Worm (Caenorhabditis elegans) whole organism, mixed stage, embryonic: ENCODE data around the gene ekl-5.
A peak's percentile ranks its signal among the peaks of the same experiment; 100 is the strongest.

ENCODE experiments used
- M03D4.4 ChIP-seq: sonication (generic microtip); optimal IDR thresholded peaks from 2 replicates; lab custom pipeline; 2017; ENCODE audit warnings: mild to moderate bottlenecking, missing genetic modification characterization, missing compliant biosample characterization
- bed-3 ChIP-seq: fragments of 200-800 bp; sonication (Bioruptor generic); optimal IDR thresholded peaks from 3 replicates; lab custom pipeline; 2018; ENCODE audit warnings: mild to moderate bottlenecking, missing genetic modification characterization, moderate library complexity, missing compliant biosample characterization
- blmp-1 ChIP-seq: fragments of 150-350 bp; optimal IDR thresholded peaks from 2 replicates; lab custom pipeline; 2014; ENCODE audit warnings: missing biosample characterization, missing genetic modification characterization
- ceh-39 ChIP-seq: fragments of 150-350 bp; optimal IDR thresholded peaks from 2 replicates; lab custom pipeline; 2014; ENCODE audit warnings: missing biosample characterization, missing genetic modification characterization
- ceh-43 ChIP-seq: fragments of 200-800 bp; sonication (Bioruptor generic); optimal IDR thresholded peaks from 2 replicates; lab custom pipeline; 2018; ENCODE audit warnings: mild to moderate bottlenecking, missing genetic modification characterization, moderate library complexity, missing compliant biosample characterization
- ces-1 ChIP-seq: fragments of 150-350 bp; optimal IDR thresholded peaks from 2 replicates; lab custom pipeline; 2014; ENCODE audit warnings: missing biosample characterization, missing genetic modification reagents, missing genetic modification characterization
- cnd-1 ChIP-seq: fragments of 200-800 bp; sonication (Bioruptor generic); optimal IDR thresholded peaks from 2 replicates; lab custom pipeline; 2018; ENCODE audit warnings: mild to moderate bottlenecking, missing genetic modification characterization, missing compliant biosample characterization
- elt-1 ChIP-seq: sonication (generic microtip); optimal IDR thresholded peaks from 2 replicates; lab custom pipeline; 2017; ENCODE audit warnings: missing genetic modification characterization, mild to moderate bottlenecking, missing compliant biosample characterization, antibody characterized with exemption, moderate library complexity, borderline replicate concordance; ENCODE audit not compliant: insufficient read depth
- elt-3 ChIP-seq: fragments of 150-350 bp; optimal IDR thresholded peaks from 2 replicates; lab custom pipeline; 2014; ENCODE audit warnings: missing biosample characterization, missing genetic modification characterization
- flh-1 ChIP-seq: fragments of 200-800 bp; sonication (Bioruptor generic); optimal IDR thresholded peaks from 2 replicates; lab custom pipeline; 2018; ENCODE audit warnings: mild to moderate bottlenecking, missing genetic modification characterization, moderate library complexity, missing compliant biosample characterization
- ham-2 ChIP-seq: fragments of 200-800 bp; sonication (Bioruptor generic); optimal IDR thresholded peaks from 2 replicates; lab custom pipeline; 2018; ENCODE audit warnings: mild to moderate bottlenecking, missing genetic modification characterization, missing compliant biosample characterization
- hlh-1 ChIP-seq: fragments of 150-350 bp; optimal IDR thresholded peaks from 2 replicates; lab custom pipeline; 2014; ENCODE audit warnings: missing biosample characterization, missing genetic modification reagents, missing genetic modification characterization
- lin-13 ChIP-seq: fragments of 150-350 bp; optimal IDR thresholded peaks from 2 replicates; lab custom pipeline; 2014; ENCODE audit warnings: missing biosample characterization, missing genetic modification characterization
- lsy-2 ChIP-seq: fragments of 150-350 bp; optimal IDR thresholded peaks from 2 replicates; lab custom pipeline; 2014; ENCODE audit warnings: missing biosample characterization, missing genetic modification characterization
- mab-5 ChIP-seq: fragments of 150-350 bp; optimal IDR thresholded peaks from 2 replicates; lab custom pipeline; 2014; ENCODE audit warnings: missing biosample characterization, missing genetic modification characterization
- mep-1 ChIP-seq: fragments of 150-350 bp; optimal IDR thresholded peaks from 2 replicates; lab custom pipeline; 2017; ENCODE audit warnings: missing biosample characterization, missing genetic modification reagents, missing genetic modification characterization, inconsistent platforms
- mls-2 ChIP-seq: sonication (generic microtip); optimal IDR thresholded peaks from 2 replicates; lab custom pipeline; 2016; ENCODE audit warnings: mild to moderate bottlenecking, missing genetic modification characterization, moderate library complexity, missing compliant biosample characterization
- nhr-2 ChIP-seq: fragments of 150-350 bp; optimal IDR thresholded peaks from 2 replicates; lab custom pipeline; 2014; ENCODE audit warnings: missing biosample characterization, missing genetic modification characterization
- nhr-237 ChIP-seq: fragments of 150-350 bp; optimal IDR thresholded peaks from 2 replicates; lab custom pipeline; 2014; ENCODE audit warnings: missing biosample characterization, missing genetic modification characterization
- pha-4 ChIP-seq: fragments of 150-350 bp; optimal IDR thresholded peaks from 2 replicates; lab custom pipeline; 2018; ENCODE audit warnings: missing biosample characterization, missing genetic modification reagents, missing genetic modification characterization
- sem-2 ChIP-seq: fragments of 200-800 bp; sonication (Bioruptor generic); optimal IDR thresholded peaks from 2 replicates; lab custom pipeline; 2018; ENCODE audit warnings: mild to moderate bottlenecking, missing genetic modification characterization, missing compliant biosample characterization
- snpc-4 ChIP-seq: fragments of 150-350 bp; optimal IDR thresholded peaks from 2 replicates; lab custom pipeline; 2014; ENCODE audit warnings: missing biosample characterization, missing genetic modification characterization
- sptf-1 ChIP-seq: sonication (generic microtip); optimal IDR thresholded peaks from 2 replicates; lab custom pipeline; 2017; ENCODE audit warnings: mild to moderate bottlenecking, missing genetic modification characterization, moderate library complexity, missing compliant biosample characterization
- tbx-8 ChIP-seq: fragments of 200-800 bp; sonication (Bioruptor generic); optimal IDR thresholded peaks from 2 replicates; lab custom pipeline; 2018; ENCODE audit warnings: mild to moderate bottlenecking, missing genetic modification characterization, moderate library complexity, missing compliant biosample characterization
- unc-120 ChIP-seq: sonication (generic microtip); optimal IDR thresholded peaks from 2 replicates; lab custom pipeline; 2017; ENCODE audit warnings: missing genetic modification characterization, missing compliant biosample characterization; ENCODE audit not compliant: poor library complexity, severe bottlenecking
- unc-39 ChIP-seq: fragments of 150-350 bp; optimal IDR thresholded peaks from 2 replicates; lab custom pipeline; 2014; ENCODE audit warnings: missing biosample characterization, missing genetic modification characterization
- unc-62 ChIP-seq: fragments of 150-350 bp; optimal IDR thresholded peaks from 2 replicates; lab custom pipeline; 2014; ENCODE audit warnings: missing biosample characterization, missing genetic modification reagents, missing genetic modification characterization
- zip-8 ChIP-seq: fragments of 150-350 bp; optimal IDR thresholded peaks from 2 replicates; lab custom pipeline; 2014; ENCODE audit warnings: missing biosample characterization, missing genetic modification characterization
- ztf-11 ChIP-seq: fragments of 150-350 bp; optimal IDR thresholded peaks from 2 replicates; lab custom pipeline; 2014; ENCODE audit warnings: missing biosample characterization, missing genetic modification characterization

ekl-5 gene

ce11 chrX:13946693-13947583 lies 30.0 kb upstream of the ekl-5 start:
- no peak for TF ChIP-seq M03D4.4
- no peak for TF ChIP-seq nhr-2 (tag; lab: Kevin White, UChicago)
- TF ChIP-seq blmp-1 (tag; lab: Kevin White, UChicago): no peak
- TF ChIP-seq unc-62 (GFP tag; lab: Kevin White, UChicago): no peak
- no peak for TF ChIP-seq bed-3 (GFP tag; lab: Kevin White, UChicago)
- TF ChIP-seq ztf-11 (tag; lab: Kevin White, UChicago): no peak
- TF ChIP-seq, all 35 proteins: peak for 0

- TF ChIP-seq zip-8 (tag; lab: Kevin White, UChicago): no peak
- TF ChIP-seq tbx-8: no peak
- TF ChIP-seq hlh-1 (tag; lab: Kevin White, UChicago): peak; percentile 17
- peak; percentile 25 for TF ChIP-seq cnd-1 (tag; lab: Kevin White, UChicago)
- TF ChIP-seq unc-120 (tag; lab: Kevin White, UChicago): peak; percentile 30
- TF ChIP-seq lsy-2 (tag; lab: Kevin White, UChicago): no peak
- peak; percentile 45 for TF ChIP-seq mls-2 (tag; lab: Kevin White, UChicago)
- TF ChIP-seq mep-1 (tag; lab: Kevin White, UChicago): peak; percentile 21
- TF ChIP-seq elt-3 (tag; lab: Kevin White, UChicago): no peak
- TF ChIP-seq nhr-2 (tag; lab: Kevin White, UChicago): no peak
- no peak for TF ChIP-seq elt-1 (tag; lab: Kevin White, UChicago)
- TF ChIP-seq sem-2 (GFP tag; lab: Kevin White, UChicago): no peak
- TF ChIP-seq snpc-4 (tag; lab: Kevin White, UChicago): no peak
- TF ChIP-seq ceh-39: no peak
- no peak for TF ChIP-seq ztf-11 (tag; lab: Kevin White, UChicago)
- TF ChIP-seq ham-2 (GFP tag; lab: Kevin White, UChicago): no peak
- TF ChIP-seq flh-1 (GFP tag; lab: Kevin White, UChicago): no peak
- TF ChIP-seq lin-13 (tag; lab: Kevin White, UChicago): no peak
- peak; percentile 3 for TF ChIP-seq ceh-43 (GFP tag; lab: Kevin White, UChicago)
- TF ChIP-seq bed-3 (GFP tag; lab: Kevin White, UChicago): no peak
- TF ChIP-seq sptf-1 (tag; lab: Kevin White, UChicago): peak; percentile 18
- TF ChIP-seq unc-62 (GFP tag; lab: Kevin White, UChicago): no peak
- TF ChIP-seq nhr-237: peak; percentile 3
- TF ChIP-seq unc-39 (tag; lab: Kevin White, UChicago): no peak
- TF ChIP-seq M03D4.4: no peak
- no peak for TF ChIP-seq mab-5 (tag; lab: Kevin White, UChicago)
- peak; percentile 61 for TF ChIP-seq pha-4
Measured at ce11 chrX:13945524-13945923, 28.6 kb upstream of the ekl-5 start.

DNA sequence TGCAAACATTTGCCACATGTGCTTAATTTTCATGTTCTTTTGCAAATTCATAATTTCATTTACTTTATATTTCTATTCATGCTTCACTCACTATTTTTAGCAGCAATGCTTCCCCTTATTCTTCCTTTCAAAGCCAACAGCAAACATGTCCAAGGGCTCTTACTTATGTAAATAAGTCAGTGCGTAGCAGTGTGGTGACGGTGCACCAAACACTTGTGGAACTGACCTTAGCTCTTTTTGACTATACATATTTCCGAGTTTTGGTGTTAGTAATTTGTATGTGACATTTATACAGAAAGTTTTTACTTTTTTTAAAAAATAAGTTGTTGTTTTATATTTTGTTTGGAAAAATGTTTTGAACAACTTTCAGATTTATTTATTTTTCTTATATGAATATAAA lies 28.1 kb upstream of the ekl-5 start:
- TF ChIP-seq pha-4: peak; percentile 73
- peak; percentile 33 for TF ChIP-seq ces-1 (GFP tag; lab: Kevin White, UChicago)
- no peak for TF ChIP-seq nhr-237
- no peak for TF ChIP-seq nhr-2 (tag; lab: Kevin White, UChicago)

- TF ChIP-seq lin-13 (tag; lab: Kevin White, UChicago): no peak
- TF ChIP-seq nhr-2 (tag; lab: Kevin White, UChicago): no peak
- no peak for TF ChIP-seq hlh-1 (tag; lab: Kevin White, UChicago)
- TF ChIP-seq ces-1 (GFP tag; lab: Kevin White, UChicago): peak; percentile 98
- no peak for TF ChIP-seq zip-8 (tag; lab: Kevin White, UChicago)
- no peak for TF ChIP-seq sptf-1 (tag; lab: Kevin White, UChicago)
- TF ChIP-seq nhr-237: no peak
- peak; percentile 9 for TF ChIP-seq mep-1 (tag; lab: Kevin White, UChicago)
- no peak for TF ChIP-seq blmp-1 (tag; lab: Kevin White, UChicago)
- TF ChIP-seq cnd-1 (tag; lab: Kevin White, UChicago): peak; percentile 18
- TF ChIP-seq lsy-2 (tag; lab: Kevin White, UChicago): no peak
Measured at ce11 chrX:13944184-13944583, 27.2 kb upstream of the ekl-5 start.

DNA sequence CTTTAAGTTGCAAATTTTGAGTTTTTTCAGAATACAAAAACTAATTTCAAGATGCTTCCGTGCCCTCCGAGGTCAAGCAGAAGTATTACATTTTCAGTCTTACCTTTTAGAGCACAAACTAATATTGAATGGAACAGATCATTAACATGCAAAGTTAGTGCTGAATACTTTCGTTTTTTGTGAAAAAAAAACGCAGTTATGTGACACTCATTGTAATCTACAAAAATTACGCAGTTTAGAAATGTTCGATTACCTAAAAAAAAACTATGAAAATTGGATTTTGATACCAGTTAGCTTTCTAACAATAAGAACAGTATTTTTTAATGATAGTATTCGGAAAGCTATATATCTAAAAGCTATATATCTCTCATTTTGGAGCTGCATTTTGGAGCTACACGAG lies 24.9 kb upstream of the ekl-5 start:
- no peak for TF ChIP-seq mep-1 (tag; lab: Kevin White, UChicago)
- no peak for TF ChIP-seq ceh-39
- no peak for TF ChIP-seq hlh-1 (tag; lab: Kevin White, UChicago)
- TF ChIP-seq, all 35 proteins: peak for 0
